Worm (Caenorhabditis elegans): ENCODE measurements around the gene rcq-5.

- TF ChIP-seq T22C8.4 (GFP tag; IDR thresholded peaks at IDR 0.05) (no peak), ztf-29 (GFP tag; IDR thresholded peaks at IDR 0.05) (no peak), ref-1 (GFP tag; conservative IDR thresholded peaks at IDR 0.05) (no peak), tab-1 (GFP tag; IDR thresholded peaks at IDR 0.05) (no peak), flt-1 (GFP tag; IDR thresholded peaks at IDR 0.05) (no peak)
These were observed 35.2 kb upstream of the rcq-5 start for ce11 chrIII:4092962-4093361.

All from whole organism, midembryonic.